Fruit fly (Drosophila melanogaster) whole organism, prepupa: ENCODE measurements around the gene HLH3B.

Experiments
- CG10631 ChIP-seq: fragments of 200-800 bp; sonication (Bioruptor generic); optimal IDR thresholded peaks from 2 replicates; lab custom pipeline; 2016; ENCODE audit warnings: missing biosample characterization, missing genetic modification characterization
- CG10669 ChIP-seq: fragments of 200-800 bp; sonication (Bioruptor generic); optimal IDR thresholded peaks from 3 replicates; lab custom pipeline; 2018; ENCODE audit warnings: missing biosample characterization, mild to moderate bottlenecking, missing genetic modification characterization, moderate library complexity
- CG11762 ChIP-seq: fragments of 200-800 bp; sonication (Bioruptor generic); optimal IDR thresholded peaks from 3 replicates; lab custom pipeline; 2016; ENCODE audit warnings: missing biosample characterization, missing genetic modification characterization; ENCODE audit not compliant: insufficient read depth
- CG11902 ChIP-seq: fragments of 200-800 bp; sonication (Bioruptor generic); optimal IDR thresholded peaks from 3 replicates; lab custom pipeline; 2016; ENCODE audit warnings: missing biosample characterization, missing genetic modification characterization
- CG15336 ChIP-seq: fragments of 200-800 bp; sonication (Bioruptor generic); IDR thresholded peaks from 2 replicates; pipeline ENCODE4 v1.3.6; 2022; ENCODE audit warnings: missing biosample characterization, missing genetic modification characterization
- CG1621 ChIP-seq: fragments of 200-800 bp; sonication (Bioruptor generic); optimal IDR thresholded peaks from 3 replicates; lab custom pipeline; 2018; ENCODE audit warnings: missing biosample characterization, mild to moderate bottlenecking, missing genetic modification characterization
- CG16779 ChIP-seq: fragments of 200-800 bp; sonication (Bioruptor generic); optimal IDR thresholded peaks from 3 replicates; lab custom pipeline; 2017; ENCODE audit warnings: missing biosample characterization, mild to moderate bottlenecking, missing genetic modification characterization
- CG3032 ChIP-seq: fragments of 200-800 bp; optimal IDR thresholded peaks from 2 replicates; lab custom pipeline; 2019; ENCODE audit warnings: missing biosample characterization, mild to moderate bottlenecking, missing genetic modification characterization, moderate library complexity
- CG31627 ChIP-seq: fragments of 200-800 bp; sonication (Bioruptor generic); optimal IDR thresholded peaks from 3 replicates; lab custom pipeline; 2016; ENCODE audit warnings: missing biosample characterization, missing genetic modification characterization
- CG32006 ChIP-seq: fragments of 200-800 bp; sonication (Bioruptor generic); optimal IDR thresholded peaks from 3 replicates; lab custom pipeline; 2017; ENCODE audit warnings: missing biosample characterization, mild to moderate bottlenecking, missing genetic modification characterization
- CG34406 ChIP-seq: fragments of 200-800 bp; sonication (Bioruptor generic); optimal IDR thresholded peaks from 3 replicates; lab custom pipeline; 2016; ENCODE audit warnings: missing biosample characterization, missing genetic modification characterization
- CG3919 ChIP-seq: fragments of 200-800 bp; sonication (Bioruptor generic); optimal IDR thresholded peaks from 3 replicates; lab custom pipeline; 2016; ENCODE audit warnings: missing biosample characterization, missing genetic modification characterization
- CG4318 ChIP-seq: fragments of 200-800 bp; sonication (Bioruptor generic); optimal IDR thresholded peaks from 3 replicates; lab custom pipeline; 2017; ENCODE audit warnings: missing biosample characterization, mild to moderate bottlenecking, missing genetic modification characterization
- CG6163 ChIP-seq: fragments of 200-800 bp; sonication (Bioruptor generic); IDR thresholded peaks from 3 replicates; pipeline ENCODE4 v1.3.6; 2022; ENCODE audit warnings: missing biosample characterization, missing genetic modification characterization
- CG6792 ChIP-seq: fragments of 200-800 bp; sonication (Bioruptor generic); optimal IDR thresholded peaks from 3 replicates; lab custom pipeline; 2016; ENCODE audit warnings: missing biosample characterization, missing genetic modification characterization
- CG6808 ChIP-seq: fragments of 200-800 bp; sonication (Bioruptor generic); optimal IDR thresholded peaks from 3 replicates; lab custom pipeline; 2017; ENCODE audit warnings: missing biosample characterization, missing genetic modification characterization, mild to moderate bottlenecking, moderate library complexity, missing genetic modification reagents
- CG8119 ChIP-seq: fragments of 200-800 bp; sonication (Bioruptor generic); IDR thresholded peaks from 3 replicates; pipeline ENCODE4 v1.3.6; 2022; ENCODE audit warnings: missing biosample characterization, missing genetic modification characterization
- CG8319 ChIP-seq: fragments of 200-800 bp; sonication (Bioruptor generic); optimal IDR thresholded peaks from 3 replicates; lab custom pipeline; 2016; ENCODE audit warnings: missing biosample characterization, missing genetic modification characterization
- CG8632 ChIP-seq: fragments of 200-800 bp; sonication (Bioruptor generic); optimal IDR thresholded peaks from 3 replicates; lab custom pipeline; 2016; ENCODE audit warnings: missing biosample characterization, missing genetic modification characterization
- CG9139 ChIP-seq: fragments of 200-800 bp; sonication (Bioruptor generic); optimal IDR thresholded peaks from 3 replicates; lab custom pipeline; 2017; ENCODE audit warnings: missing biosample characterization, mild to moderate bottlenecking, missing genetic modification characterization
- Eip78C ChIP-seq: fragments of 200-800 bp; sonication (Bioruptor generic); peaks from one replicate; lab custom pipeline; 2016; ENCODE audit warnings: missing biosample characterization, missing genetic modification characterization
- Ets21C ChIP-seq: fragments of 200-800 bp; sonication (Bioruptor generic); optimal IDR thresholded peaks from 3 replicates; lab custom pipeline; 2016; ENCODE audit warnings: missing biosample characterization, missing genetic modification characterization
- Ets96B ChIP-seq: fragments of 200-800 bp; optimal IDR thresholded peaks from 2 replicates; lab custom pipeline; 2019; ENCODE audit warnings: missing biosample characterization, mild to moderate bottlenecking, missing genetic modification characterization, moderate library complexity
- Gug ChIP-seq: fragments of 200-800 bp; sonication (Bioruptor generic); IDR thresholded peaks from 2 replicates; pipeline ENCODE4 v1.3.6; 2022; ENCODE audit warnings: missing biosample characterization, missing genetic modification characterization
- Hr38 ChIP-seq: sonication (Bioruptor generic); optimal IDR thresholded peaks from 2 replicates; lab custom pipeline; 2016; ENCODE audit warnings: missing biosample characterization, missing genetic modification characterization
- Smox ChIP-seq: fragments of 200-800 bp; sonication (Bioruptor generic); optimal IDR thresholded peaks from 3 replicates; lab custom pipeline; 2016; ENCODE audit warnings: missing biosample characterization, missing genetic modification characterization
- Sox102F ChIP-seq: fragments of 200-800 bp; sonication (Bioruptor generic); optimal IDR thresholded peaks from 2 replicates; lab custom pipeline; 2016; ENCODE audit warnings: missing biosample characterization, mild to moderate bottlenecking, missing genetic modification characterization
- Sox14 ChIP-seq: fragments of 200-800 bp; sonication (Bioruptor generic); optimal IDR thresholded peaks from 3 replicates; lab custom pipeline; 2016; ENCODE audit warnings: missing biosample characterization, missing genetic modification characterization
- Sox15 ChIP-seq: fragments of 200-800 bp; sonication (Bioruptor generic); optimal IDR thresholded peaks from 3 replicates; lab custom pipeline; 2016; ENCODE audit warnings: missing biosample characterization, missing genetic modification characterization
- cyc ChIP-seq: fragments of 200-800 bp; sonication (Bioruptor generic); optimal IDR thresholded peaks from 3 replicates; lab custom pipeline; 2016; ENCODE audit warnings: missing biosample characterization, missing genetic modification characterization
- dsx ChIP-seq: fragments of 200-800 bp; optimal IDR thresholded peaks from 3 replicates; lab custom pipeline; 2019; ENCODE audit warnings: missing biosample characterization, mild to moderate bottlenecking, missing genetic modification characterization, moderate library complexity; ENCODE audit not compliant: poor library complexity, severe bottlenecking
- esn ChIP-seq: fragments of 200-800 bp; sonication (Bioruptor generic); optimal IDR thresholded peaks from 2 replicates; lab custom pipeline; 2016; ENCODE audit warnings: missing biosample characterization, mild to moderate bottlenecking, missing genetic modification characterization, moderate library complexity
- fd59A ChIP-seq: fragments of 200-800 bp; sonication (Bioruptor generic); optimal IDR thresholded peaks from 2 replicates; lab custom pipeline; 2017; ENCODE audit warnings: missing biosample characterization, mild to moderate bottlenecking, missing genetic modification characterization, missing genetic modification reagents
- fd85E ChIP-seq: fragments of 200-800 bp; sonication (Bioruptor generic); optimal IDR thresholded peaks from 3 replicates; lab custom pipeline; 2016; ENCODE audit warnings: missing biosample characterization, missing genetic modification characterization
- fkh ChIP-seq: fragments of 200-800 bp; sonication (Bioruptor generic); optimal IDR thresholded peaks from 3 replicates; lab custom pipeline; 2017; ENCODE audit warnings: missing biosample characterization, mild to moderate bottlenecking, missing genetic modification characterization, moderate library complexity
- lz ChIP-seq: fragments of 200-800 bp; sonication (Bioruptor generic); optimal IDR thresholded peaks from 3 replicates; lab custom pipeline; 2016; ENCODE audit warnings: missing biosample characterization, missing genetic modification characterization
- pdm3 ChIP-seq: fragments of 200-800 bp; sonication (Bioruptor generic); optimal IDR thresholded peaks from 3 replicates; lab custom pipeline; 2016; ENCODE audit warnings: missing biosample characterization, missing genetic modification characterization
- salr ChIP-seq, 2 experiments: fragments of 200-800 bp; sonication (Bioruptor generic); optimal IDR thresholded peaks; 3 replicates each; lab custom pipeline; 2016 to 2018; ENCODE audit warnings: missing biosample characterization in 2 of 2, missing genetic modification characterization in 2 of 2, mild to moderate bottlenecking in 1 of 2
- topi ChIP-seq: fragments of 200-800 bp; sonication (Bioruptor generic); optimal IDR thresholded peaks from 3 replicates; lab custom pipeline; 2016; ENCODE audit warnings: missing biosample characterization, missing genetic modification characterization
- vri ChIP-seq: fragments of 200-800 bp; sonication (Bioruptor generic); optimal IDR thresholded peaks from 3 replicates; lab custom pipeline; 2016; ENCODE audit warnings: missing biosample characterization, mild to moderate bottlenecking, missing genetic modification characterization

The HLH3B gene

dm6 chrX:2681601-2682000, at the start of gene HLH3B:
TSS of gene HLH3B (minus strand) at chrX:2681723.
- no peak for TF ChIP-seq CG15336 (GFP tag; lab: Robert Waterston, UW)
- TF ChIP-seq dsx (GFP tag; lab: Kevin White, UChicago), result no peak
- TF ChIP-seq CG6792 (GFP tag; lab: Kevin White, UChicago), result no peak
- no peak for TF ChIP-seq CG32006 (GFP tag; lab: Kevin White, UChicago)
- no peak for TF ChIP-seq CG4318 (GFP tag; lab: Kevin White, UChicago)
- TF ChIP-seq CG11902 (GFP tag; lab: Kevin White, UChicago), result no peak
- no peak for TF ChIP-seq CG8119 (GFP tag; lab: Robert Waterston, UW)
- TF ChIP-seq CG16779 (tag; lab: Kevin White, UChicago), result no peak
- TF ChIP-seq cyc (GFP tag; lab: Kevin White, UChicago), result no peak
- TF ChIP-seq, all 60 proteins: peak for 0

dm6 chrX:2727506-2727905, 46.0 kb upstream of the HLH3B start, which contains the start of gene dwg:
TSS of gene dwg (plus strand) at chrX:2727698.
- TF ChIP-seq CG34406 (no peak), Sox14 (GFP tag; lab: Kevin White, UChicago) (no peak), dsx (GFP tag; lab: Kevin White, UChicago) (no peak), Sox15 (GFP tag; lab: Kevin White, UChicago) (no peak), fkh (GFP tag; lab: Kevin White, UChicago) (no peak), cyc (GFP tag; lab: Kevin White, UChicago) (no peak), salr (GFP tag; optimal IDR thresholded peaks at IDR 0.05; lab: Kevin White, UChicago) (no peak), topi (GFP tag; lab: Kevin White, UChicago) (no peak), Ets96B (no peak), CG10669 (GFP tag; lab: Kevin White, UChicago) (no peak), CG8319 (GFP tag; lab: Kevin White, UChicago) (no peak), CG6808 (GFP tag; lab: Kevin White, UChicago) (no peak), CG1621 (tag; lab: Kevin White, UChicago) (no peak), CG3032 (tag; lab: Kevin White, UChicago) (no peak)

- TF ChIP-seq Ets21C (GFP tag; lab: Kevin White, UChicago) (no peak), CG6792 (GFP tag; lab: Kevin White, UChicago) (no peak), fd59A (GFP tag; lab: Kevin White, UChicago) (no peak), Eip78C (no peak), Gug (no peak), pdm3 (no peak), CG6808 (GFP tag; lab: Kevin White, UChicago) (no peak), CG32006 (GFP tag; lab: Kevin White, UChicago) (no peak), CG8119 (GFP tag; lab: Robert Waterston, UW) (no peak), CG8632 (GFP tag; lab: Kevin White, UChicago) (no peak), Sox102F (GFP tag; lab: Kevin White, UChicago) (no peak), CG3919 (GFP tag; lab: Kevin White, UChicago) (no peak), CG11762 (GFP tag; lab: Kevin White, UChicago) (no peak), CG31627 (no peak), CG8319 (GFP tag; lab: Kevin White, UChicago) (no peak)
Measured at dm6 chrX:2726420-2726819, 44.9 kb upstream of the HLH3B start, which contains the start of gene vilya. TSS of gene vilya (plus strand) at chrX:2726678.

dm6 chrX:2720122-2720521, 38.6 kb upstream of the HLH3B start, which contains the start of gene CG2701:
TSS of gene CG2701 (minus strand) at chrX:2720327.
- TF ChIP-seq Sox15 (GFP tag; lab: Kevin White, UChicago), result no peak
- TF ChIP-seq esn (GFP tag; lab: Kevin White, UChicago), result peak; percentile 26

- TF ChIP-seq lz (GFP tag; lab: Kevin White, UChicago) (no peak), fd85E (no peak), CG6808 (GFP tag; lab: Kevin White, UChicago) (no peak), CG3919 (GFP tag; lab: Kevin White, UChicago) (no peak), Sox15 (GFP tag; lab: Kevin White, UChicago) (no peak), CG10631 (GFP tag; lab: Kevin White, UChicago) (no peak), vri (GFP tag; lab: Kevin White, UChicago) (no peak), Hr38 (GFP tag; lab: Kevin White, UChicago) (no peak), CG9139 (GFP tag; lab: Kevin White, UChicago) (no peak), Smox (GFP tag; lab: Kevin White, UChicago) (no peak), salr (GFP tag; optimal IDR thresholded peaks at IDR 0.05; lab: Kevin White, UChicago) (no peak), CG6163 (GFP tag; lab: Robert Waterston, UW) (no peak)
Measured at dm6 chrX:2714730-2715129, 33.2 kb upstream of the HLH3B start.
